Worm (Caenorhabditis elegans) whole organism, late embryonic: Measurements from ENCODE around the gene E02H9.6.
A peak's percentile ranks its signal among the peaks of the same experiment; 100 is the strongest.
"Not testable (repeated sequence)": the region's sequence is repeated elsewhere in the genome, so short reads cannot be mapped to it uniquely, and the experiment has no call there.

Experiments
- C08G9.2 ChIP-seq: sonication (generic microtip); optimal IDR thresholded peaks from 2 replicates; lab custom pipeline; 2016; ENCODE audit warnings: mild to moderate bottlenecking, missing genetic modification characterization, moderate library complexity, missing compliant biosample characterization
- F13H6.1 ChIP-seq: sonication (generic microtip); optimal IDR thresholded peaks from 2 replicates; lab custom pipeline; 2016; ENCODE audit warnings: missing genetic modification characterization, missing compliant biosample characterization
- ahr-1 ChIP-seq: sonication (generic microtip); optimal IDR thresholded peaks from 2 replicates; lab custom pipeline; 2016; ENCODE audit warnings: missing genetic modification characterization, missing compliant biosample characterization
- ceh-14 ChIP-seq: sonication (generic microtip); optimal IDR thresholded peaks from 2 replicates; lab custom pipeline; 2016; ENCODE audit warnings: missing genotype, missing genetic modification characterization, missing compliant biosample characterization
- ceh-45 ChIP-seq: fragments of 200-800 bp; sonication (Bioruptor generic); IDR thresholded peaks from 2 replicates; pipeline ENCODE4 v1.3.6; 2022; ENCODE audit warnings: missing genetic modification reagents, missing genetic modification characterization, missing compliant biosample characterization
- ceh-48 ChIP-seq: sonication (generic microtip); optimal IDR thresholded peaks from 2 replicates; lab custom pipeline; 2016; ENCODE audit warnings: missing genetic modification characterization, inconsistent platforms, missing compliant biosample characterization
- ceh-9 ChIP-seq: sonication (generic microtip); optimal IDR thresholded peaks from 2 replicates; lab custom pipeline; 2016; ENCODE audit warnings: mild to moderate bottlenecking, missing genetic modification characterization, inconsistent platforms, missing compliant biosample characterization
- che-1 ChIP-seq: sonication (generic microtip); optimal IDR thresholded peaks from 2 replicates; lab custom pipeline; 2016; ENCODE audit warnings: mild to moderate bottlenecking, missing genetic modification characterization, missing compliant biosample characterization
- dve-1 ChIP-seq: sonication (generic microtip); optimal IDR thresholded peaks from 2 replicates; lab custom pipeline; 2017; ENCODE audit warnings: antibody characterized with exemption, mild to moderate bottlenecking, missing genetic modification characterization, missing compliant biosample characterization
- elt-2 ChIP-seq: sonication (generic microtip); optimal IDR thresholded peaks from 2 replicates; lab custom pipeline; 2016; ENCODE audit warnings: missing genetic modification reagents, missing genetic modification characterization, missing compliant biosample characterization
- eyg-1 ChIP-seq: sonication (generic microtip); optimal IDR thresholded peaks from 2 replicates; lab custom pipeline; 2016; ENCODE audit warnings: missing genotype, missing genetic modification characterization, missing compliant biosample characterization
- fax-1 ChIP-seq: sonication (generic microtip); optimal IDR thresholded peaks from 2 replicates; lab custom pipeline; 2016; ENCODE audit warnings: missing genotype, missing genetic modification characterization, missing compliant biosample characterization
- fkh-10 ChIP-seq: fragments of 150-350 bp; optimal IDR thresholded peaks from 2 replicates; lab custom pipeline; 2014; ENCODE audit warnings: missing biosample characterization, missing genetic modification reagents, missing genetic modification characterization
- fkh-6 ChIP-seq: sonication (generic microtip); optimal IDR thresholded peaks from 2 replicates; lab custom pipeline; 2016; ENCODE audit warnings: missing genetic modification characterization, missing compliant biosample characterization
- gmeb-2 ChIP-seq: sonication (generic microtip); optimal IDR thresholded peaks from 2 replicates; lab custom pipeline; 2016; ENCODE audit warnings: missing genetic modification characterization, inconsistent platforms, missing compliant biosample characterization
- hlh-13 ChIP-seq: fragments of 200-800 bp; sonication (Bioruptor generic); optimal IDR thresholded peaks from 2 replicates; lab custom pipeline; 2018; ENCODE audit warnings: mild to moderate bottlenecking, missing genetic modification characterization, missing compliant biosample characterization
- hlh-30 ChIP-seq: sonication (generic microtip); optimal IDR thresholded peaks from 2 replicates; lab custom pipeline; 2017; ENCODE audit warnings: antibody characterized with exemption, missing genetic modification characterization, missing compliant biosample characterization; ENCODE audit not compliant: insufficient read depth
- hlh-6 ChIP-seq: sonication (generic microtip); optimal IDR thresholded peaks from 2 replicates; lab custom pipeline; 2016; ENCODE audit warnings: missing genotype, missing genetic modification characterization, missing compliant biosample characterization
- madf-2 ChIP-seq: sonication (generic microtip); optimal IDR thresholded peaks from 2 replicates; lab custom pipeline; 2017; ENCODE audit warnings: missing genetic modification characterization, missing compliant biosample characterization
- nfya-1 ChIP-seq: sonication (generic microtip); optimal IDR thresholded peaks from 2 replicates; lab custom pipeline; 2017; ENCODE audit warnings: missing genetic modification characterization, mild to moderate bottlenecking, missing compliant biosample characterization, antibody characterized with exemption, moderate library complexity
- nhr-11 ChIP-seq: fragments of 150-350 bp; optimal IDR thresholded peaks from 2 replicates; lab custom pipeline; 2014; ENCODE audit warnings: missing biosample characterization, missing genetic modification characterization
- odd-2 ChIP-seq: sonication (generic microtip); optimal IDR thresholded peaks from 2 replicates; lab custom pipeline; 2017; ENCODE audit warnings: antibody characterized with exemption, mild to moderate bottlenecking, missing genetic modification characterization, missing compliant biosample characterization
- pat-9 ChIP-seq: fragments of 200-800 bp; sonication (Bioruptor generic); optimal IDR thresholded peaks from 2 replicates; lab custom pipeline; 2018; ENCODE audit warnings: mild to moderate bottlenecking, missing genetic modification characterization, moderate library complexity, missing compliant biosample characterization
- pqm-1 ChIP-seq: sonication (generic microtip); optimal IDR thresholded peaks from 2 replicates; lab custom pipeline; 2016; ENCODE audit warnings: missing genetic modification characterization, missing compliant biosample characterization
- ref-2 ChIP-seq: sonication (generic microtip); optimal IDR thresholded peaks from 2 replicates; lab custom pipeline; 2016; ENCODE audit warnings: missing genetic modification characterization, missing compliant biosample characterization
- rnt-1 ChIP-seq: sonication (generic microtip); optimal IDR thresholded peaks from 2 replicates; lab custom pipeline; 2016; ENCODE audit warnings: missing genetic modification characterization, missing compliant biosample characterization
- sdc-2 ChIP-seq: sonication (generic microtip); optimal IDR thresholded peaks from 2 replicates; lab custom pipeline; 2016; ENCODE audit warnings: missing genotype, missing genetic modification characterization, missing compliant biosample characterization
- sox-2 ChIP-seq: fragments of 200-800 bp; sonication (Bioruptor generic); IDR thresholded peaks from 2 replicates; pipeline ENCODE4 v1.3.6; 2022; ENCODE audit warnings: missing genetic modification reagents, missing genetic modification characterization, missing compliant biosample characterization
- syd-9 ChIP-seq: sonication (generic microtip); optimal IDR thresholded peaks from 2 replicates; lab custom pipeline; 2016; ENCODE audit warnings: mild to moderate bottlenecking, missing genetic modification characterization, moderate library complexity, missing compliant biosample characterization
- tbx-2 ChIP-seq: sonication (generic microtip); optimal IDR thresholded peaks from 2 replicates; lab custom pipeline; 2016; ENCODE audit warnings: missing genetic modification characterization, missing compliant biosample characterization
- tbx-7 ChIP-seq: sonication (generic microtip); optimal IDR thresholded peaks from 2 replicates; lab custom pipeline; 2016; ENCODE audit warnings: missing genotype, missing genetic modification characterization, missing compliant biosample characterization
- unc-3 ChIP-seq, 2 experiments: fragments of 200-800 bp in 1 of 2; sonication (Bioruptor generic) in 1 of 2; sonication (generic microtip) in 1 of 2; conservative IDR thresholded peaks in 1 of 2; optimal IDR thresholded peaks in 1 of 2; 2 replicates each; pipeline versions ENCODE4 v1.3.6 to Lab custom; 2016 to 2022; ENCODE audit warnings: missing compliant biosample characterization in 2 of 2, missing genetic modification characterization in 2 of 2, missing genetic modification reagents in 1 of 2
- ztf-16 ChIP-seq: sonication (generic microtip); optimal IDR thresholded peaks from 2 replicates; lab custom pipeline; 2017; ENCODE audit warnings: missing genetic modification characterization, missing compliant biosample characterization

E02H9.6 gene

ce11 chrIII:2454757-2455306 is 18.9 kb downstream of the E02H9.6 start, which contains the start of gene nhr-121:
Gene nhr-121 (minus strand): TSS chrIII:2454807.
- TF ChIP-seq hlh-13 (no peak), unc-3 (GFP tag; conservative IDR thresholded peaks at IDR 0.05; lab: Robert Waterston, UW) (no peak), unc-3 (tag; optimal IDR thresholded peaks at IDR 0.05; lab: Kevin White, UChicago) (no peak), ceh-9 (tag; lab: Kevin White, UChicago) (no peak)

ce11 chrIII:2455456-2455855 is 19.6 kb downstream of the E02H9.6 start:
- TF ChIP-seq hlh-6 (tag; lab: Kevin White, UChicago) (peak; percentile 15), syd-9 (peak; percentile 16), sdc-2 (peak; percentile 30), dve-1 (tag; lab: Kevin White, UChicago) (peak; percentile 26)

- not testable (repeated sequence) for TF ChIP-seq eyg-1 (tag; lab: Kevin White, UChicago); F13H6.1 (tag; lab: Kevin White, UChicago); hlh-13
Observed at ce11 chrIII:2458742-2459141, 22.8 kb downstream of the E02H9.6 start, which contains the start of gene E02H9.3. Gene E02H9.3 (plus strand): TSS chrIII:2459042.

ce11 chrIII:2468202-2468601 is 32.3 kb downstream of the E02H9.6 start, which contains the start of the genes E02H9.9 and E02H9.1:
Gene E02H9.9 (minus strand): TSS chrIII:2468302.
Gene E02H9.1 (plus strand): TSS chrIII:2468486.
- TF ChIP-seq ref-2 = no peak
- no peak for TF ChIP-seq tbx-2 (tag; lab: Kevin White, UChicago)
- TF ChIP-seq pat-9 (tag; lab: Kevin White, UChicago) = no peak
- no peak for TF ChIP-seq tbx-7 (tag; lab: Kevin White, UChicago)
- TF ChIP-seq che-1 (tag; lab: Kevin White, UChicago) = no peak

ce11 chrIII:2471855-2472254 is 36.0 kb downstream of the E02H9.6 start:
- TF ChIP-seq hlh-30 (tag; lab: Kevin White, UChicago) (peak; percentile 61), ztf-16 (no peak), C08G9.2 (tag; lab: Kevin White, UChicago) (no peak), nfya-1 (tag; lab: Kevin White, UChicago) (peak; percentile 71), tbx-2 (tag; lab: Kevin White, UChicago) (peak; percentile 7), elt-2 (tag; lab: Kevin White, UChicago) (peak; percentile 29), dve-1 (tag; lab: Kevin White, UChicago) (peak; percentile 2), ahr-1 (tag; lab: Kevin White, UChicago) (no peak)

- no peak for TF ChIP-seq fkh-10 (GFP tag; lab: Kevin White, UChicago)
- no peak for TF ChIP-seq fkh-6
- no peak for TF ChIP-seq ahr-1 (tag; lab: Kevin White, UChicago)
- TF ChIP-seq odd-2 (tag; lab: Kevin White, UChicago) = no peak
Observed at ce11 chrIII:2473554-2473953, 37.6 kb downstream of the E02H9.6 start, which contains the start of gene smg-6. Gene smg-6 (plus strand): TSS chrIII:2473854.

ce11 chrIII:2474781-2475180 is 38.9 kb downstream of the E02H9.6 start:
- TF ChIP-seq nhr-11 (tag; lab: Kevin White, UChicago) (no peak), ceh-48 (tag; lab: Kevin White, UChicago) (no peak), sox-2 (GFP tag; lab: Robert Waterston, UW) (no peak), fax-1 (tag; lab: Kevin White, UChicago) (no peak), ref-2 (no peak), rnt-1 (no peak), ceh-14 (no peak), gmeb-2 (no peak), ceh-45 (GFP tag; lab: Robert Waterston, UW) (no peak), pqm-1 (tag; lab: Kevin White, UChicago) (no peak), madf-2 (tag; lab: Kevin White, UChicago) (no peak), unc-3 (GFP tag; conservative IDR thresholded peaks at IDR 0.05; lab: Robert Waterston, UW) (no peak), unc-3 (tag; optimal IDR thresholded peaks at IDR 0.05; lab: Kevin White, UChicago) (no peak)
